Fruit fly (Drosophila melanogaster) whole organism, embryonic: ENCODE measurements around the gene CG17359.

Experiments
- CG10147 ChIP-seq: fragments of 200-800 bp; sonication (Bioruptor generic); optimal IDR thresholded peaks from 2 replicates; lab custom pipeline; 2019; ENCODE audit warnings: missing biosample characterization, mild to moderate bottlenecking, missing genetic modification characterization, moderate library complexity
- CG13296 ChIP-seq: fragments of 200-800 bp; sonication (Bioruptor generic); optimal IDR thresholded peaks from 3 replicates; lab custom pipeline; 2018; ENCODE audit warnings: missing biosample characterization, mild to moderate bottlenecking, missing genetic modification characterization
- CG1647 ChIP-seq: fragments of 200-800 bp; sonication (Bioruptor generic); optimal IDR thresholded peaks from 3 replicates; lab custom pipeline; 2016; ENCODE audit warnings: missing biosample characterization, missing genetic modification characterization
- CG17328 ChIP-seq: fragments of 200-800 bp; sonication (Bioruptor generic); IDR thresholded peaks from 2 replicates; pipeline ENCODE4 v1.3.6; 2022; ENCODE audit warnings: missing biosample characterization, missing genetic modification characterization
- CG2120 ChIP-seq: fragments of 200-800 bp; sonication (Bioruptor generic); optimal IDR thresholded peaks from 3 replicates; lab custom pipeline; 2016; ENCODE audit warnings: missing biosample characterization, missing genetic modification characterization
- CG31365 ChIP-seq: fragments of 200-800 bp; sonication (Bioruptor generic); optimal IDR thresholded peaks from 2 replicates; lab custom pipeline; 2018; ENCODE audit warnings: missing biosample characterization, mild to moderate bottlenecking, missing genetic modification characterization
- CG34376 ChIP-seq: fragments of 200-800 bp; sonication (Bioruptor generic); optimal IDR thresholded peaks from 2 replicates; lab custom pipeline; 2018; ENCODE audit warnings: missing biosample characterization, mild to moderate bottlenecking, missing genetic modification characterization
- CG3726 ChIP-seq: fragments of 200-800 bp; sonication (Bioruptor generic); IDR thresholded peaks from 3 replicates; pipeline ENCODE4, ENCODE4 v1.3.6; 2022; ENCODE audit warnings: missing biosample characterization, missing genetic modification characterization
- CG4617 ChIP-seq: fragments of 200-800 bp; sonication (Bioruptor generic); optimal IDR thresholded peaks from 3 replicates; lab custom pipeline; 2016; ENCODE audit warnings: missing biosample characterization, missing genetic modification characterization, borderline replicate concordance
- CG6254 ChIP-seq: fragments of 200-800 bp; sonication (Bioruptor generic); optimal IDR thresholded peaks from 3 replicates; lab custom pipeline; 2017; ENCODE audit warnings: mild to moderate bottlenecking, missing biosample characterization, missing genetic modification reagents, missing genetic modification characterization
- CG6765 ChIP-seq: fragments of 200-800 bp; sonication (Bioruptor generic); optimal IDR thresholded peaks from 3 replicates; lab custom pipeline; 2017; ENCODE audit warnings: missing biosample characterization, mild to moderate bottlenecking, missing genetic modification characterization
- CG8478 ChIP-seq: fragments of >200 bp; optimal IDR thresholded peaks from 2 replicates; lab custom pipeline; 2018
- CG9817 ChIP-seq: fragments of 200-800 bp; sonication (Bioruptor generic); optimal IDR thresholded peaks from 2 replicates; lab custom pipeline; 2018; ENCODE audit warnings: missing biosample characterization, mild to moderate bottlenecking, missing genetic modification characterization, moderate library complexity
- D ChIP-seq, 2 experiments: fragments of 200-800 bp in 1 of 2; fragments of >200 bp in 1 of 2; sonication (Bioruptor generic) in 1 of 2; optimal IDR thresholded peaks; 2 replicates in 1 of 2; 3 replicates in 1 of 2; lab custom pipeline; 2017; ENCODE audit warnings: mild to moderate bottlenecking in 1 of 2, missing biosample characterization in 1 of 2, missing genetic modification characterization in 1 of 2, missing genetic modification reagents in 1 of 2
- Dip3 ChIP-seq: fragments of 200-800 bp; sonication (Bioruptor generic); optimal IDR thresholded peaks from 3 replicates; lab custom pipeline; 2016; ENCODE audit warnings: missing biosample characterization, missing genetic modification characterization
- Dll ChIP-seq: fragments of 200-800 bp; sonication (Bioruptor generic); IDR thresholded peaks from 4 replicates; pipeline ENCODE4 v1.3.6; 2022; ENCODE audit warnings: missing biosample characterization, missing genetic modification characterization; ENCODE audit not compliant: partially characterized antibody
- Doc3 ChIP-seq: fragments of 200-800 bp; sonication (Bioruptor generic); IDR thresholded peaks from 3 replicates; pipeline ENCODE4 v1.3.6; 2022; ENCODE audit warnings: missing biosample characterization, missing genetic modification characterization; ENCODE audit not compliant: partially characterized antibody
- H2.0 ChIP-seq: fragments of 200-800 bp; sonication (Bioruptor generic); IDR thresholded peaks from 2 replicates; pipeline ENCODE4 v1.3.6; 2022; ENCODE audit warnings: missing biosample characterization, missing genetic modification characterization
- Hey ChIP-seq: fragments of 200-800 bp; sonication (Bioruptor generic); optimal IDR thresholded peaks from 3 replicates; lab custom pipeline; 2018; ENCODE audit warnings: missing biosample characterization, mild to moderate bottlenecking, missing genetic modification characterization
- HmgZ ChIP-seq: fragments of 200-800 bp; sonication (Bioruptor generic); optimal IDR thresholded peaks from 2 replicates; lab custom pipeline; 2018; ENCODE audit warnings: missing biosample characterization, mild to moderate bottlenecking, missing genetic modification characterization
- Hr39 ChIP-seq: fragments of >200 bp; optimal IDR thresholded peaks from 2 replicates; lab custom pipeline; 2017
- Kr ChIP-seq: fragments of 200-800 bp; sonication (Bioruptor generic); optimal IDR thresholded peaks from 2 replicates; lab custom pipeline; 2017; ENCODE audit warnings: missing biosample characterization, mild to moderate bottlenecking, missing genetic modification characterization
- MESR4 ChIP-seq: fragments of 200-800 bp; sonication (Bioruptor generic); optimal IDR thresholded peaks from 2 replicates; lab custom pipeline; 2018; ENCODE audit warnings: missing biosample characterization, mild to moderate bottlenecking, missing genetic modification characterization, moderate library complexity
- NC2β ChIP-seq: fragments of 200-800 bp; sonication (Bioruptor generic); optimal IDR thresholded peaks from 2 replicates; lab custom pipeline; 2016; ENCODE audit warnings: missing biosample characterization, missing genetic modification characterization
- Nf-YA ChIP-seq: fragments of 200-800 bp; sonication (Bioruptor generic); IDR thresholded peaks from 2 replicates; pipeline ENCODE4 v1.3.6; 2022; ENCODE audit warnings: missing biosample characterization, missing genetic modification characterization
- Nf-YC ChIP-seq: fragments of 200-800 bp; optimal IDR thresholded peaks from 3 replicates; lab custom pipeline; 2019; ENCODE audit warnings: missing biosample characterization, mild to moderate bottlenecking, missing genetic modification characterization, moderate library complexity
- Optix ChIP-seq: fragments of 200-800 bp; sonication (Bioruptor generic); IDR thresholded peaks from 3 replicates; pipeline ENCODE4 v1.3.6; 2022; ENCODE audit warnings: missing biosample characterization, missing genetic modification characterization
- Sox100B ChIP-seq: fragments of 200-800 bp; sonication (Bioruptor generic); optimal IDR thresholded peaks from 3 replicates; lab custom pipeline; 2018; ENCODE audit warnings: missing biosample characterization, mild to moderate bottlenecking, missing genetic modification characterization
- bbx ChIP-seq: fragments of 200-800 bp; sonication (Bioruptor generic); IDR thresholded peaks from 2 replicates; pipeline ENCODE4 v1.3.6; 2022; ENCODE audit warnings: missing biosample characterization, missing genetic modification characterization; ENCODE audit not compliant: partially characterized antibody
- cg ChIP-seq: fragments of 200-800 bp; sonication (Bioruptor generic); optimal IDR thresholded peaks from 3 replicates; lab custom pipeline; 2019; ENCODE audit warnings: missing biosample characterization, mild to moderate bottlenecking, missing genetic modification characterization, moderate library complexity
- dati ChIP-seq: fragments of 200-800 bp; sonication (Bioruptor generic); IDR thresholded peaks from 2 replicates; pipeline ENCODE4 v1.3.6; 2022; ENCODE audit warnings: missing biosample characterization, missing genetic modification characterization
- eve ChIP-seq, 2 experiments: fragments of >200 bp; optimal IDR thresholded peaks; 2 replicates each; lab custom pipeline; 2017; ENCODE audit warnings: missing biosample characterization in 2 of 2, missing genetic modification characterization in 2 of 2
- eyg ChIP-seq: fragments of 200-800 bp; sonication (Bioruptor generic); optimal IDR thresholded peaks from 3 replicates; lab custom pipeline; 2016; ENCODE audit warnings: missing biosample characterization, missing genetic modification characterization
- fd3F ChIP-seq: fragments of 200-800 bp; sonication (Bioruptor generic); optimal IDR thresholded peaks from 2 replicates; lab custom pipeline; 2018; ENCODE audit warnings: missing biosample characterization, mild to moderate bottlenecking, missing genetic modification characterization, moderate library complexity
- lab ChIP-seq: fragments of 200-800 bp; sonication (Bioruptor generic); optimal IDR thresholded peaks from 3 replicates; lab custom pipeline; 2017; ENCODE audit warnings: missing biosample characterization, missing genetic modification characterization, mild to moderate bottlenecking, moderate library complexity, missing genetic modification reagents
- nerfin-1 ChIP-seq: fragments of 200-800 bp; sonication (Bioruptor generic); optimal IDR thresholded peaks from 3 replicates; lab custom pipeline; 2019; ENCODE audit warnings: missing biosample characterization, mild to moderate bottlenecking, missing genetic modification characterization, moderate library complexity
- pho ChIP-seq: fragments of 200-800 bp; sonication (Bioruptor generic); optimal IDR thresholded peaks from 2 replicates; lab custom pipeline; 2016; ENCODE audit warnings: missing biosample characterization, missing genetic modification characterization
- pnt ChIP-seq: fragments of 200-800 bp; sonication (Bioruptor generic); optimal IDR thresholded peaks from 3 replicates; lab custom pipeline; 2016; ENCODE audit warnings: missing biosample characterization, missing genetic modification characterization
- rib ChIP-seq: fragments of 200-800 bp; sonication (Bioruptor generic); IDR thresholded peaks from 2 replicates; pipeline ENCODE4 v1.3.6; 2022; ENCODE audit warnings: missing biosample characterization, missing genetic modification characterization
- twi ChIP-seq: fragments of 200-800 bp; optimal IDR thresholded peaks from 2 replicates; lab custom pipeline; 2019; ENCODE audit warnings: missing biosample characterization, mild to moderate bottlenecking, missing genetic modification characterization, moderate library complexity

Gene CG17359

DNA sequence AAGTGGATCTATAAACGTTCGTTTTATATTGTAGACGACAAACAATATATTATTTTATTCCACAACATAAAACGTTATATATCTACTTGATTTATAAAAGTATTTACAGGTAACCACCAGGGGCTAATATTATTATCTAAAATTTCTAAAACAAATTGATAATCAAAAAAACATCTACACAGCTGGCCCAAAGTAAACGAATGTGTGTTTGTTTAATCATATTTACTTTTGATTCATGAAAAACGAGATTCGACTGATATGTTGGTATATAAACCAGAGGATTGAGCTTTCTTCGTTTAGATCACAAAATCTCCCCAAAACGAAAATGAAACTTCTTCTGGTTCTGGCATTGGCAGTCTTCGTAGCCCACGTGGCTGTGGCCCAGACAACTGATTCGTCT is 12.7 kb downstream of the CG17359 start, which contains the start of gene CG17362 (continued):
- TF ChIP-seq Nf-YA (GFP tag; lab: Robert Waterston, UW) (no peak), NC2β (GFP tag; lab: Kevin White, UChicago) (no peak), pnt (GFP tag; lab: Kevin White, UChicago) (no peak), eyg (GFP tag; lab: Kevin White, UChicago) (no peak), Doc3 (GFP tag; lab: Robert Waterston, UW) (no peak), eve (GFP tag; optimal IDR thresholded peaks at IDR 0.05; lab: Kevin White, UChicago) (no peak), lab (peak; percentile 80), Sox100B (GFP tag; lab: Kevin White, UChicago) (no peak)

DNA sequence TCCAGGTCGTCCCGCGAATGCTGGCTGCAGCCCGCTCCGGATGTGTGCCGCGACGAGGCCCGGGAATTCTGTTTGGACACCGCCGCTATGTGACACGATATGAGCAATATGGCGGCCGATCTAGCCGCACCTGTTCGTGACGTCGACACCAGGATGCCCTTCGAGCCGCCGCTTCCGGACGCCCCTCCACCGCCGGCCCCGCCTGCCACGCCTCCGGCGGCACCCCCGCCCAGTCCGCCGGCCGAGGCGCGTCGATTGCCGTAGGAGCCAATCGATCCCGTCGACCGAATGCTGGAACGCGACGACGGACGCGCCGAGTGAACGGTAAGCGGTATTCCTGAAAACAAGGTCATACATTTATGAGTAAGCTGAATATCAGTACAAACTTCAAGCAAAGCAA is 16.5 kb downstream of the CG17359 start:
- no peak for TF ChIP-seq pho (GFP tag; lab: Kevin White, UChicago)
- peak; percentile 68 for TF ChIP-seq Hr39

DNA sequence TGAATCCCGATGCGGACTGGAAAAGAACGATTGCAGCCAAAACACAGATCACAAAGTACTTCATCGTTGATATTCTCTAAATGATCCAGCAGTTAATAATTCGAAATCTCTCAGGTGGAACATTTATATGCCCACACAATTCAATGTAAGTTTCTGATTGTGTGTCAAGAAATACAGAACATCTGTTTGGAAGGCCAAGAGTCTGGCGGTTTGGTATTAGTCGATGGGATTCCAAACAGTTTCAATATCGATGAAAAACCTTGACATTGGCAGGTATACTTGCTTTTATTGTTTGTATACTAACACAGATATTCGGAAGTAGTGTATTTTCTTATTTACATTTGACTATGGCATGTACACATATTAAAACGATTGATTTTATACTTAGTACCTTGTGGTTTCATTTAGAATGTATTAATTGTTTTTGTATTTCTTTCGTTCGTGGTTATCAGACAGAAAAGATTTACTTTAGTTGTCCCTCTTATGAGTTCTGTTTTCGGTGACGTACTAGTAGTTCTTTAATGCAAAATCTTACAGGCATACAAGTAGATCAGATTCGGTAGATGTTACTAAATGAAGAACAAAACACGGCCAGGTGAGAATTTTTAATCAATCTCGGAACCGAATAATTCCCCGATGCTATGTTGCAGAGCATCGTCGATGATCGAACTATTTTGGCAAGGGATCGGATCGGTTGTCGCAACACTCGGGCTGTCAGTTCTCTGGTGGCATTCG is 25.5 kb downstream of the CG17359 start, which contains the start of the genes CG13738 and Hsc70-1:
Gene CG13738, minus strand, starts transcription at position 101 of the 735 bp plus-strand sequence.
Gene Hsc70-1, plus strand, starts transcription at position 685 of the 735 bp plus-strand sequence.
- TF ChIP-seq Nf-YC (tag; lab: Kevin White, UChicago) (no peak), CG13296 (GFP tag; lab: Kevin White, UChicago) (peak; percentile 39), CG2120 (no peak), bbx (GFP tag; lab: Robert Waterston, UW) (no peak), CG17328 (GFP tag; lab: Robert Waterston, UW) (no peak), rib (no peak), H2.0 (GFP tag; lab: Robert Waterston, UW) (no peak), CG4617 (no peak), Optix (GFP tag; lab: Robert Waterston, UW) (no peak), CG3726 (0 out of 3 replicates have a peak, but pooled peaks have one; percentile 41), Kr (GFP tag; lab: Kevin White, UChicago) (no peak), fd3F (GFP tag; lab: Kevin White, UChicago) (peak; percentile 25), CG10147 (no peak), Dip3 (no peak), Dll (no peak), CG34376 (no peak), CG6254 (no peak), Hr39 (no peak)

DNA sequence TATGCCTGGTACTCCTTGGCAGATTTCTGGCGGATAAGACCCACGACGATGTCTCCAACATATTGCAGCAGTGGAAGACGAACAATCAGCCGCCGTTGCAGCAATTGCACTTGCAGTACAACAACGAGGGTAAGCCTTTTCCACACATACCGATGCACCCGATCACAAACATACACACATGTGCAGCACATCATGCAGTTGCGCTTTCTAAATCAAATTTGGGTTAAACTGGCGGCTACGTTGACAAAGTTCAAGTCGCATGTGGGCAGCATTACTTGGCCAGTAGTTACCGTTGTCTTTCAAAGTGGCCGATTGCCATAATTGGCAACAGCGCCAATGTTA is 33.6 kb downstream of the CG17359 start:
- TF ChIP-seq nerfin-1 (tag; lab: Kevin White, UChicago) (peak; percentile 87), dati (GFP tag; lab: Robert Waterston, UW) (no peak), twi (tag; lab: Kevin White, UChicago) (peak; percentile 16), CG8478 (peak; percentile 66), CG1647 (GFP tag; lab: Kevin White, UChicago) (no peak), HmgZ (no peak), CG9817 (tag; lab: Kevin White, UChicago) (no peak), CG6765 (GFP tag; lab: Kevin White, UChicago) (no peak), cg (GFP tag; lab: Kevin White, UChicago) (peak; percentile 84), MESR4 (GFP tag; lab: Kevin White, UChicago) (peak; percentile 30), Hey (tag; lab: Kevin White, UChicago) (no peak), D (optimal IDR thresholded peaks at IDR 0.05; lab: Kevin White, UChicago) (peak; percentile 46), D (GFP tag; optimal IDR thresholded peaks at IDR 0.05; lab: Kevin White, UChicago) (no peak), CG31365 (tag; lab: Kevin White, UChicago) (no peak)
